Worm (Caenorhabditis elegans) whole organism, mixed stage, embryonic: Measurements from ENCODE around the gene pgph-2.

Source experiments
- M03D4.4 ChIP-seq: sonication (generic microtip); optimal IDR thresholded peaks from 2 replicates; lab custom pipeline; 2017; ENCODE audit warnings: mild to moderate bottlenecking, missing genetic modification characterization, missing compliant biosample characterization
- ces-1 ChIP-seq: fragments of 150-350 bp; optimal IDR thresholded peaks from 2 replicates; lab custom pipeline; 2014; ENCODE audit warnings: missing biosample characterization, missing genetic modification reagents, missing genetic modification characterization
- drap-1 ChIP-seq: fragments of 200-800 bp; sonication (Bioruptor generic); optimal IDR thresholded peaks from 3 replicates; lab custom pipeline; 2018; ENCODE audit warnings: mild to moderate bottlenecking, missing genetic modification characterization, missing compliant biosample characterization
- elt-3 ChIP-seq: fragments of 150-350 bp; optimal IDR thresholded peaks from 2 replicates; lab custom pipeline; 2014; ENCODE audit warnings: missing biosample characterization, missing genetic modification characterization
- lsy-2 ChIP-seq: fragments of 150-350 bp; optimal IDR thresholded peaks from 2 replicates; lab custom pipeline; 2014; ENCODE audit warnings: missing biosample characterization, missing genetic modification characterization
- mab-5 ChIP-seq: fragments of 150-350 bp; optimal IDR thresholded peaks from 2 replicates; lab custom pipeline; 2014; ENCODE audit warnings: missing biosample characterization, missing genetic modification characterization
- mep-1 ChIP-seq: fragments of 150-350 bp; optimal IDR thresholded peaks from 2 replicates; lab custom pipeline; 2017; ENCODE audit warnings: missing biosample characterization, missing genetic modification reagents, missing genetic modification characterization, inconsistent platforms
- mls-2 ChIP-seq: sonication (generic microtip); optimal IDR thresholded peaks from 2 replicates; lab custom pipeline; 2016; ENCODE audit warnings: mild to moderate bottlenecking, missing genetic modification characterization, moderate library complexity, missing compliant biosample characterization
- nhr-237 ChIP-seq: fragments of 150-350 bp; optimal IDR thresholded peaks from 2 replicates; lab custom pipeline; 2014; ENCODE audit warnings: missing biosample characterization, missing genetic modification characterization
- nhr-28 ChIP-seq: fragments of 150-350 bp; optimal IDR thresholded peaks from 2 replicates; lab custom pipeline; 2014; ENCODE audit warnings: missing biosample characterization, missing genetic modification characterization
- sptf-1 ChIP-seq: sonication (generic microtip); optimal IDR thresholded peaks from 2 replicates; lab custom pipeline; 2017; ENCODE audit warnings: mild to moderate bottlenecking, missing genetic modification characterization, moderate library complexity, missing compliant biosample characterization
- tbx-8 ChIP-seq: fragments of 200-800 bp; sonication (Bioruptor generic); optimal IDR thresholded peaks from 2 replicates; lab custom pipeline; 2018; ENCODE audit warnings: mild to moderate bottlenecking, missing genetic modification characterization, moderate library complexity, missing compliant biosample characterization
- unc-120 ChIP-seq: sonication (generic microtip); optimal IDR thresholded peaks from 2 replicates; lab custom pipeline; 2017; ENCODE audit warnings: missing genetic modification characterization, missing compliant biosample characterization; ENCODE audit not compliant: poor library complexity, severe bottlenecking
- ztf-11 ChIP-seq: fragments of 150-350 bp; optimal IDR thresholded peaks from 2 replicates; lab custom pipeline; 2014; ENCODE audit warnings: missing biosample characterization, missing genetic modification characterization

DNA sequence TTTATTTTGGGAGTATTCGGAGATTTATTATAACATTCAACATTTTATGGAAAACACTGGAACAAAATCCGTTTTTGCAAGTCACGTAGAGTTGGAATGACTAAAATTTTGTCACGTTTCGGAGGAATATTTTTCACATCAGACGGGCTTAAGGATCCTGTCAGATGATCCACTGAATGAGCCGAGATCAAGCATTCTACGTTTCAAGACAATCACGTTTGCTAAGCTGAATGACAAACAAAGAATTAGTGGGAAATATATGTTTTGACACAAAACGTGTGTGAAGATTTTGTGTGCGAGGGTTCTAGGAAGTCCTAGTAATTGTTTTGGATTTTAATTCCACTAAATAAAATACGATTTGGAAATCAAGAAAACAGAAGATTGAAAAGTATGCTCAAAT is 25.5 kb upstream of the pgph-2 start:
- no peak for TF ChIP-seq ces-1
- TF ChIP-seq drap-1 (GFP tag; lab: Kevin White, UChicago): no peak
- no peak for TF ChIP-seq nhr-28
- TF ChIP-seq unc-120 (tag; lab: Kevin White, UChicago): no peak
- no peak for TF ChIP-seq nhr-237
- no peak for TF ChIP-seq mep-1
- no peak for TF ChIP-seq elt-3 (tag; lab: Kevin White, UChicago)
- TF ChIP-seq ztf-11: no peak
- TF ChIP-seq sptf-1: no peak
- no peak for TF ChIP-seq mls-2 (tag; lab: Kevin White, UChicago)
- no peak for TF ChIP-seq mab-5
- TF ChIP-seq tbx-8: no peak
- TF ChIP-seq lsy-2: no peak
- no peak for TF ChIP-seq M03D4.4 (tag; lab: Kevin White, UChicago)
